Worm (Caenorhabditis elegans) whole organism, L4 larva: ENCODE results near the gene W08E12.5.

ENCODE experiments used
- F10B5.3 ChIP-seq: sonication (generic microtip); optimal IDR thresholded peaks from 2 replicates; lab custom pipeline; 2016; ENCODE audit warnings: mild to moderate bottlenecking, missing genetic modification characterization, missing compliant biosample characterization
- F26F4.8 ChIP-seq: fragments of 200-800 bp; sonication (Bioruptor generic); conservative IDR thresholded peaks from 2 replicates; pipeline ENCODE4 v1.3.6; 2022; ENCODE audit warnings: missing genetic modification characterization, missing compliant biosample characterization
- T20F7.1 ChIP-seq: fragments of 200-800 bp; sonication (Bioruptor generic); optimal IDR thresholded peaks from 2 replicates; lab custom pipeline; 2018; ENCODE audit warnings: mild to moderate bottlenecking, missing genetic modification characterization, missing compliant biosample characterization
- T26A8.4 ChIP-seq: fragments of 200-800 bp; sonication (Bioruptor generic); IDR thresholded peaks from 2 replicates; pipeline ENCODE4 v1.3.6; 2022; ENCODE audit warnings: missing genetic modification characterization, missing compliant biosample characterization
- Y105C5A.15 ChIP-seq: fragments of 200-800 bp; sonication (Bioruptor generic); IDR thresholded peaks from 2 replicates; pipeline ENCODE4 v1.3.6; 2022; ENCODE audit warnings: missing genetic modification characterization, missing compliant biosample characterization
- Y48G9A.11 ChIP-seq: fragments of 200-800 bp; sonication (Bioruptor generic); IDR thresholded peaks from 2 replicates; pipeline ENCODE4 v1.3.6; 2022; ENCODE audit warnings: missing genetic modification reagents, missing genetic modification characterization, missing compliant biosample characterization
- Y5F2A.4 ChIP-seq: fragments of 200-800 bp; sonication (Bioruptor generic); optimal IDR thresholded peaks from 2 replicates; lab custom pipeline; 2018; ENCODE audit warnings: mild to moderate bottlenecking, missing genetic modification characterization, missing compliant biosample characterization
- ZK337.2 ChIP-seq: fragments of 200-800 bp; sonication (Bioruptor generic); IDR thresholded peaks from 2 replicates; pipeline ENCODE4 v1.3.6; 2022; ENCODE audit warnings: missing genetic modification reagents, missing genetic modification characterization, missing compliant biosample characterization
- aha-1 ChIP-seq: fragments of 150-350 bp; peaks from one replicate; lab custom pipeline; 2014; ENCODE audit warnings: missing biosample characterization, missing genetic modification characterization
- arid-1 ChIP-seq: fragments of 200-800 bp; sonication (Bioruptor generic); conservative IDR thresholded peaks from 2 replicates; pipeline ENCODE4 v1.3.6; 2022; ENCODE audit warnings: missing genetic modification reagents, missing genetic modification characterization, missing compliant biosample characterization
- attf-4 ChIP-seq: sonication (generic microtip); optimal IDR thresholded peaks from 3 replicates; lab custom pipeline; 2017; ENCODE audit warnings: missing biosample characterization, missing genetic modification characterization
- ceh-28 ChIP-seq: fragments of 150-350 bp; optimal IDR thresholded peaks from 2 replicates; lab custom pipeline; 2014; ENCODE audit warnings: missing biosample characterization, missing genetic modification reagents, missing genetic modification characterization
- ces-1 ChIP-seq: fragments of 150-350 bp; sonication (generic microtip); optimal IDR thresholded peaks from 4 replicates; lab custom pipeline; 2014; ENCODE audit warnings: missing biosample characterization, missing genetic modification reagents, missing genetic modification characterization
- daf-16 ChIP-seq, 3 experiments: sonication (generic microtip); optimal IDR thresholded peaks; 2 replicates each; lab custom pipeline; 2016 to 2017; ENCODE audit warnings: missing genetic modification characterization in 3 of 3, missing genetic modification reagents in 3 of 3, mild to moderate bottlenecking in 2 of 3, missing compliant biosample characterization in 2 of 3, missing biosample characterization in 1 of 3, moderate library complexity in 1 of 3
- dmd-6 ChIP-seq: fragments of 200-800 bp; sonication (Bioruptor generic); IDR thresholded peaks from 2 replicates; pipeline ENCODE4 v1.3.6; 2022; ENCODE audit warnings: missing genetic modification reagents, missing genetic modification characterization, missing compliant biosample characterization
- dve-1 ChIP-seq: sonication (generic microtip); optimal IDR thresholded peaks from 2 replicates; lab custom pipeline; 2017; ENCODE audit warnings: antibody characterized with exemption, mild to moderate bottlenecking, missing genetic modification characterization, missing compliant biosample characterization; ENCODE audit not compliant: insufficient read depth
- fkh-10 ChIP-seq: fragments of 150-350 bp; optimal IDR thresholded peaks from 2 replicates; lab custom pipeline; 2014; ENCODE audit warnings: missing biosample characterization, missing genetic modification reagents, missing genetic modification characterization
- fos-1 ChIP-seq: fragments of 150-350 bp; optimal IDR thresholded peaks from 2 replicates; lab custom pipeline; 2014; ENCODE audit warnings: missing biosample characterization, missing genetic modification characterization
- gei-8 ChIP-seq: fragments of 200-800 bp; sonication (Bioruptor generic); optimal IDR thresholded peaks from 2 replicates; lab custom pipeline; 2018; ENCODE audit warnings: mild to moderate bottlenecking, missing genetic modification characterization, missing compliant biosample characterization
- hmg-1.1 ChIP-seq: fragments of 200-800 bp; sonication (Bioruptor generic); IDR thresholded peaks from 2 replicates; pipeline ENCODE4 v1.3.6; 2022; ENCODE audit warnings: missing genetic modification reagents, missing genetic modification characterization, missing compliant biosample characterization
- lin-1 ChIP-seq: fragments of 200-800 bp; sonication (Bioruptor generic); IDR thresholded peaks from 2 replicates; pipeline ENCODE4 v1.3.6; 2022; ENCODE audit warnings: missing genetic modification reagents, missing genetic modification characterization, missing compliant biosample characterization
- lsy-2 ChIP-seq, 2 experiments: fragments of 150-350 bp in 1 of 2; sonication (generic microtip) in 1 of 2; optimal IDR thresholded peaks; 2 replicates each; lab custom pipeline; 2014 to 2017; ENCODE audit warnings: missing biosample characterization in 2 of 2, missing genetic modification characterization in 2 of 2
- madf-9 ChIP-seq: fragments of 200-800 bp; sonication (Bioruptor generic); conservative IDR thresholded peaks from 2 replicates; pipeline ENCODE4 v1.3.6; 2022; ENCODE audit warnings: missing genetic modification reagents, missing genetic modification characterization, missing compliant biosample characterization
- mep-1 ChIP-seq: fragments of 150-350 bp; sonication (generic microtip); optimal IDR thresholded peaks from 3 replicates; lab custom pipeline; 2014; ENCODE audit warnings: missing biosample characterization, missing genetic modification characterization
- mes-2 ChIP-seq: sonication (generic microtip); optimal IDR thresholded peaks from 2 replicates; lab custom pipeline; 2016; ENCODE audit warnings: missing genotype, mild to moderate bottlenecking, missing genetic modification characterization, missing compliant biosample characterization; ENCODE audit not compliant: poor library complexity, severe bottlenecking
- mxl-3 ChIP-seq: fragments of 200-800 bp; sonication (Bioruptor generic); optimal IDR thresholded peaks from 2 replicates; lab custom pipeline; 2018; ENCODE audit warnings: mild to moderate bottlenecking, missing genetic modification characterization, missing compliant biosample characterization
- nhr-10 ChIP-seq: fragments of 150-350 bp; optimal IDR thresholded peaks from 2 replicates; lab custom pipeline; 2014; ENCODE audit warnings: missing biosample characterization, missing genetic modification characterization
- nhr-111 ChIP-seq: fragments of 200-800 bp; sonication (Bioruptor generic); optimal IDR thresholded peaks from 2 replicates; lab custom pipeline; 2018; ENCODE audit warnings: mild to moderate bottlenecking, missing genetic modification characterization, missing compliant biosample characterization
- nhr-237 ChIP-seq: sonication (generic microtip); optimal IDR thresholded peaks from 2 replicates; lab custom pipeline; 2017; ENCODE audit warnings: missing biosample characterization, missing genetic modification characterization
- nhr-28 ChIP-seq: fragments of 150-350 bp; optimal IDR thresholded peaks from 2 replicates; lab custom pipeline; 2014; ENCODE audit warnings: missing biosample characterization, missing genetic modification characterization
- nhr-41 ChIP-seq: fragments of 200-800 bp; sonication (Bioruptor generic); IDR thresholded peaks from 2 replicates; pipeline ENCODE4 v1.3.6; 2022; ENCODE audit warnings: missing genetic modification reagents, missing genetic modification characterization, missing compliant biosample characterization
- nhr-48 ChIP-seq: sonication (generic microtip); optimal IDR thresholded peaks from 2 replicates; lab custom pipeline; 2016; ENCODE audit warnings: mild to moderate bottlenecking, missing genetic modification characterization, missing compliant biosample characterization
- nhr-77 ChIP-seq: fragments of 150-350 bp; optimal IDR thresholded peaks from 2 replicates; lab custom pipeline; 2014; ENCODE audit warnings: missing biosample characterization, missing genetic modification characterization
- php-3 ChIP-seq: fragments of 200-800 bp; sonication (Bioruptor generic); IDR thresholded peaks from 2 replicates; pipeline ENCODE4 v1.3.6; 2022; ENCODE audit warnings: missing genetic modification reagents, missing genetic modification characterization, missing compliant biosample characterization
- pqm-1 ChIP-seq: sonication (generic microtip); optimal IDR thresholded peaks from 2 replicates; lab custom pipeline; 2017; ENCODE audit warnings: missing biosample characterization, missing genetic modification characterization
- saeg-2 ChIP-seq: fragments of 200-800 bp; sonication (Bioruptor generic); IDR thresholded peaks from 2 replicates; pipeline ENCODE4 v1.3.6; 2022; ENCODE audit warnings: missing genetic modification reagents, missing genetic modification characterization, missing compliant biosample characterization
- set-16 ChIP-seq: fragments of 200-800 bp; sonication (Bioruptor generic); IDR thresholded peaks from 2 replicates; pipeline ENCODE4 v1.3.6; 2022; ENCODE audit warnings: missing genetic modification reagents, missing genetic modification characterization, missing compliant biosample characterization
- snpc-1.2 ChIP-seq: fragments of 200-800 bp; sonication (Bioruptor generic); IDR thresholded peaks from 2 replicates; pipeline ENCODE4 v1.3.6; 2022; ENCODE audit warnings: missing genetic modification reagents, missing genetic modification characterization, missing compliant biosample characterization
- snpc-4 ChIP-seq: fragments of 150-350 bp; optimal IDR thresholded peaks from 2 replicates; lab custom pipeline; 2014; ENCODE audit warnings: missing biosample characterization, missing genetic modification characterization
- spr-1 ChIP-seq: sonication (generic microtip); optimal IDR thresholded peaks from 2 replicates; lab custom pipeline; 2016; ENCODE audit warnings: mild to moderate bottlenecking, missing genetic modification characterization, missing compliant biosample characterization
- spr-3 ChIP-seq: fragments of 200-800 bp; sonication (Bioruptor generic); optimal IDR thresholded peaks from 2 replicates; lab custom pipeline; 2018; ENCODE audit warnings: mild to moderate bottlenecking, missing genetic modification characterization, missing compliant biosample characterization
- tag-97 ChIP-seq: fragments of 200-800 bp; sonication (Bioruptor generic); IDR thresholded peaks from 2 replicates; pipeline ENCODE4 v1.3.6; 2022; ENCODE audit warnings: missing genetic modification characterization, missing compliant biosample characterization
- unc-62 ChIP-seq, 3 experiments: fragments of 150-350 bp in 1 of 3; sonication (generic microtip); optimal IDR thresholded peaks in 2 of 3; peaks in 1 of 3; 1 replicate in 1 of 3; 2 replicates in 2 of 3; lab custom pipeline; 2014 to 2017; ENCODE audit warnings: missing biosample characterization in 3 of 3, missing genetic modification characterization in 3 of 3, missing genetic modification reagents in 3 of 3, missing genotype in 1 of 3
- vab-7 ChIP-seq: fragments of 200-800 bp; sonication (Bioruptor generic); IDR thresholded peaks from 2 replicates; pipeline ENCODE4 v1.3.6; 2022; ENCODE audit warnings: missing genetic modification reagents, missing genetic modification characterization, missing compliant biosample characterization
- zip-11 ChIP-seq: fragments of 200-800 bp; sonication (Bioruptor generic); IDR thresholded peaks from 2 replicates; pipeline ENCODE4 v1.3.6; 2022; ENCODE audit warnings: missing genetic modification characterization, missing compliant biosample characterization
- zip-2 ChIP-seq: fragments of 150-350 bp; optimal IDR thresholded peaks from 2 replicates; lab custom pipeline; 2014; ENCODE audit warnings: missing biosample characterization, missing genetic modification characterization
- ztf-7 ChIP-seq: fragments of 150-350 bp; optimal IDR thresholded peaks from 2 replicates; lab custom pipeline; 2014; ENCODE audit warnings: missing biosample characterization, missing genetic modification characterization

W08E12.5 gene

ce11 chrIV:3308885-3309284 is 8.3 kb downstream of the W08E12.5 start:
- TF ChIP-seq nhr-10 = no peak
- TF ChIP-seq nhr-28 (tag; lab: Kevin White, UChicago) = peak; percentile 9

ce11 chrIV:3310662-3311219 is 10.1 kb downstream of the W08E12.5 start:
- no peak for TF ChIP-seq Y5F2A.4 (GFP tag; lab: Kevin White, UChicago)
- TF ChIP-seq dve-1 (tag; lab: Kevin White, UChicago) = peak; percentile 18
- peak; percentile 8 for TF ChIP-seq mes-2
- no peak for TF ChIP-seq snpc-1.2
- peak; percentile 84 for TF ChIP-seq aha-1 (tag; lab: Kevin White, UChicago)
- TF ChIP-seq madf-9 (GFP tag; lab: Robert Waterston, UW) = no peak
- TF ChIP-seq pqm-1 = peak; percentile 78
- no peak for TF ChIP-seq fkh-10 (GFP tag; lab: Kevin White, UChicago)
- no peak for TF ChIP-seq spr-3 (GFP tag; lab: Kevin White, UChicago)
- TF ChIP-seq attf-4 = no peak
- no peak for TF ChIP-seq arid-1 (GFP tag; lab: Robert Waterston, UW)
- no peak for TF ChIP-seq gei-8 (GFP tag; lab: Kevin White, UChicago)
- TF ChIP-seq Y105C5A.15 (GFP tag; lab: Robert Waterston, UW) = no peak
- TF ChIP-seq daf-16 (GFP tag; optimal IDR thresholded peaks at IDR 0.05; lab: Kevin White, UChicago) = no peak
- TF ChIP-seq daf-16 (tag; optimal IDR thresholded peaks at IDR 0.05; lab: Kevin White, UChicago) = peak; percentile 39
- TF ChIP-seq T26A8.4 (GFP tag; lab: Robert Waterston, UW) = no peak
- TF ChIP-seq nhr-237 (tag; lab: Kevin White, UChicago) = no peak
- TF ChIP-seq php-3 = no peak
- TF ChIP-seq nhr-28 (tag; lab: Kevin White, UChicago) = no peak
- TF ChIP-seq fos-1 = no peak
- no peak for TF ChIP-seq vab-7 (GFP tag; lab: Robert Waterston, UW)
- no peak for TF ChIP-seq ces-1 (GFP tag; lab: Kevin White, UChicago)
- TF ChIP-seq nhr-41 = no peak
- peak; percentile 55 for TF ChIP-seq nhr-48 (tag; lab: Kevin White, UChicago)
- no peak for TF ChIP-seq ZK337.2 (GFP tag; lab: Robert Waterston, UW)
- no peak for TF ChIP-seq F26F4.8 (GFP tag; lab: Robert Waterston, UW)
- TF ChIP-seq hmg-1.1 (GFP tag; lab: Robert Waterston, UW) = no peak
- no peak for TF ChIP-seq ceh-28
- peak; percentile 74 for TF ChIP-seq dmd-6 (GFP tag; lab: Robert Waterston, UW)
- TF ChIP-seq unc-62 (GFP tag; optimal IDR thresholded peaks at IDR 0.05 in 1 of 2; lab: Kevin White, UChicago) = peak in 1 of 2 experiments; percentile 91
- no peak for TF ChIP-seq unc-62 (tag; optimal IDR thresholded peaks at IDR 0.05; lab: Kevin White, UChicago)
- no peak for TF ChIP-seq mep-1 (tag; lab: Kevin White, UChicago)
- TF ChIP-seq zip-11 = no peak
- no peak for TF ChIP-seq zip-2

ce11 chrIV:3311243-3311642 is 10.7 kb downstream of the W08E12.5 start, which contains the start of gene zip-11:
TSS of gene zip-11 (plus strand) at chrIV:3311276.
- TF ChIP-seq spr-3 (GFP tag; lab: Kevin White, UChicago) (peak; percentile 100), mxl-3 (GFP tag; lab: Kevin White, UChicago) (peak; percentile 81), T20F7.1 (GFP tag; lab: Kevin White, UChicago) (no peak), arid-1 (GFP tag; lab: Robert Waterston, UW) (peak; percentile 54; the same call in 1 of the 2 replicates), set-16 (GFP tag; lab: Robert Waterston, UW) (peak; percentile 92), nhr-111 (GFP tag; lab: Kevin White, UChicago) (no peak), spr-1 (tag; lab: Kevin White, UChicago) (peak; percentile 97), nhr-41 (no peak), lin-1 (GFP tag; lab: Robert Waterston, UW) (0 out of 2 replicates have a peak, but pooled peaks have one; percentile 25), ceh-28 (no peak), madf-9 (GFP tag; lab: Robert Waterston, UW) (0 out of 2 replicates have a peak, but pooled peaks have one; percentile 28), unc-62 (GFP tag; optimal IDR thresholded peaks at IDR 0.05 in 1 of 2; lab: Kevin White, UChicago) (peak in 1 of 2 experiments; percentile 63), unc-62 (tag; optimal IDR thresholded peaks at IDR 0.05; lab: Kevin White, UChicago) (no peak), F26F4.8 (GFP tag; lab: Robert Waterston, UW) (no peak), aha-1 (tag; lab: Kevin White, UChicago) (no peak), lsy-2 (tag; optimal IDR thresholded peaks at IDR 0.05; lab: Kevin White, UChicago) (peak in 1 of 2 experiments; percentile 77), snpc-4 (tag; lab: Kevin White, UChicago) (no peak), F10B5.3 (tag; lab: Kevin White, UChicago) (no peak), saeg-2 (GFP tag; lab: Robert Waterston, UW) (no peak), dmd-6 (GFP tag; lab: Robert Waterston, UW) (peak; percentile 31; the same call in 1 of the 2 replicates), nhr-77 (tag; lab: Kevin White, UChicago) (no peak), Y48G9A.11 (GFP tag; lab: Robert Waterston, UW) (no peak), ztf-7 (tag; lab: Kevin White, UChicago) (no peak), tag-97 (GFP tag; lab: Robert Waterston, UW) (no peak)
